Worm (Caenorhabditis elegans) whole organism, L4 larva: ENCODE measurements around the gene F58B4.3.

Source experiments
- F37D6.2 ChIP-seq: sonication (generic microtip); optimal IDR thresholded peaks from 2 replicates; lab custom pipeline; 2016; ENCODE audit warnings: mild to moderate bottlenecking, missing genetic modification characterization, missing compliant biosample characterization
- R02D3.7 ChIP-seq: fragments of 150-350 bp; sonication (generic microtip); optimal IDR thresholded peaks from 3 replicates; lab custom pipeline; 2014; ENCODE audit warnings: missing biosample characterization, missing genetic modification characterization
- T20F7.1 ChIP-seq: fragments of 200-800 bp; sonication (Bioruptor generic); optimal IDR thresholded peaks from 2 replicates; lab custom pipeline; 2018; ENCODE audit warnings: mild to moderate bottlenecking, missing genetic modification characterization, missing compliant biosample characterization
- T26A8.4 ChIP-seq: fragments of 200-800 bp; sonication (Bioruptor generic); IDR thresholded peaks from 2 replicates; pipeline ENCODE4 v1.3.6; 2022; ENCODE audit warnings: missing genetic modification characterization, missing compliant biosample characterization
- Y48G9A.11 ChIP-seq: fragments of 200-800 bp; sonication (Bioruptor generic); IDR thresholded peaks from 2 replicates; pipeline ENCODE4 v1.3.6; 2022; ENCODE audit warnings: missing genetic modification reagents, missing genetic modification characterization, missing compliant biosample characterization
- Y5F2A.4 ChIP-seq: fragments of 200-800 bp; sonication (Bioruptor generic); optimal IDR thresholded peaks from 2 replicates; lab custom pipeline; 2018; ENCODE audit warnings: mild to moderate bottlenecking, missing genetic modification characterization, missing compliant biosample characterization
- Y75B8A.6 ChIP-seq: fragments of 200-800 bp; sonication (Bioruptor generic); IDR thresholded peaks from 2 replicates; pipeline ENCODE4 v1.3.6; 2022; ENCODE audit warnings: missing genetic modification reagents, missing genetic modification characterization, missing compliant biosample characterization
- aha-1 ChIP-seq: fragments of 150-350 bp; peaks from one replicate; lab custom pipeline; 2014; ENCODE audit warnings: missing biosample characterization, missing genetic modification characterization
- arid-1 ChIP-seq: fragments of 200-800 bp; sonication (Bioruptor generic); conservative IDR thresholded peaks from 2 replicates; pipeline ENCODE4 v1.3.6; 2022; ENCODE audit warnings: missing genetic modification reagents, missing genetic modification characterization, missing compliant biosample characterization
- attf-4 ChIP-seq: sonication (generic microtip); optimal IDR thresholded peaks from 3 replicates; lab custom pipeline; 2017; ENCODE audit warnings: missing biosample characterization, missing genetic modification characterization
- ces-1 ChIP-seq: fragments of 150-350 bp; sonication (generic microtip); optimal IDR thresholded peaks from 4 replicates; lab custom pipeline; 2014; ENCODE audit warnings: missing biosample characterization, missing genetic modification reagents, missing genetic modification characterization
- cey-2 ChIP-seq: sonication (generic microtip); optimal IDR thresholded peaks from 3 replicates; lab custom pipeline; 2017; ENCODE audit warnings: missing genetic modification characterization, mild to moderate bottlenecking, missing compliant biosample characterization, antibody characterized with exemption, borderline replicate concordance; ENCODE audit not compliant: insufficient read depth
- daf-12 ChIP-seq: fragments of 150-350 bp; optimal IDR thresholded peaks from 2 replicates; lab custom pipeline; 2014; ENCODE audit warnings: missing biosample characterization, missing genetic modification reagents, missing genetic modification characterization
- daf-19 ChIP-seq: fragments of 200-800 bp; sonication (Bioruptor generic); conservative IDR thresholded peaks from 2 replicates; pipeline ENCODE4 v1.3.6; 2022; ENCODE audit warnings: missing genetic modification characterization, missing compliant biosample characterization
- daf-8 ChIP-seq: fragments of 200-800 bp; sonication (Bioruptor generic); IDR thresholded peaks from 2 replicates; pipeline ENCODE4 v1.3.6; 2022; ENCODE audit warnings: missing genetic modification characterization, missing compliant biosample characterization
- dmd-8 ChIP-seq: fragments of 200-800 bp; sonication (Bioruptor generic); IDR thresholded peaks from 2 replicates; pipeline ENCODE4 v1.3.6; 2022; ENCODE audit warnings: missing genetic modification characterization, missing compliant biosample characterization
- dve-1 ChIP-seq: sonication (generic microtip); optimal IDR thresholded peaks from 2 replicates; lab custom pipeline; 2017; ENCODE audit warnings: antibody characterized with exemption, mild to moderate bottlenecking, missing genetic modification characterization, missing compliant biosample characterization; ENCODE audit not compliant: insufficient read depth
- fkh-10 ChIP-seq: fragments of 150-350 bp; optimal IDR thresholded peaks from 2 replicates; lab custom pipeline; 2014; ENCODE audit warnings: missing biosample characterization, missing genetic modification reagents, missing genetic modification characterization
- hlh-30 ChIP-seq: sonication (generic microtip); optimal IDR thresholded peaks from 2 replicates; lab custom pipeline; 2017; ENCODE audit warnings: antibody characterized with exemption, mild to moderate bottlenecking, missing genetic modification characterization, missing compliant biosample characterization; ENCODE audit not compliant: insufficient read depth
- jun-1 ChIP-seq: fragments of 150-350 bp; optimal IDR thresholded peaks from 2 replicates; lab custom pipeline; 2014; ENCODE audit warnings: missing biosample characterization, missing genetic modification reagents, missing genetic modification characterization
- lin-13 ChIP-seq: fragments of 150-350 bp; optimal IDR thresholded peaks from 2 replicates; lab custom pipeline; 2014; ENCODE audit warnings: missing biosample characterization, missing genetic modification reagents, missing genetic modification characterization
- lin-15B ChIP-seq: fragments of 150-350 bp; sonication (generic microtip); optimal IDR thresholded peaks from 3 replicates; lab custom pipeline; 2014; ENCODE audit warnings: missing biosample characterization, missing genetic modification characterization
- lin-38 ChIP-seq: fragments of 200-800 bp; sonication (Bioruptor generic); IDR thresholded peaks from 2 replicates; pipeline ENCODE4 v1.3.6; 2022; ENCODE audit warnings: missing genetic modification reagents, missing genetic modification characterization, missing compliant biosample characterization
- lin-39 ChIP-seq: fragments of 150-350 bp; optimal IDR thresholded peaks from 2 replicates; lab custom pipeline; 2014; ENCODE audit warnings: missing biosample characterization, missing genetic modification reagents, missing genetic modification characterization
- lir-3 ChIP-seq: sonication (generic microtip); optimal IDR thresholded peaks from 2 replicates; lab custom pipeline; 2016; ENCODE audit warnings: mild to moderate bottlenecking, missing genetic modification characterization, missing compliant biosample characterization
- lsy-2 ChIP-seq, 2 experiments: fragments of 150-350 bp in 1 of 2; sonication (generic microtip) in 1 of 2; optimal IDR thresholded peaks; 2 replicates each; lab custom pipeline; 2014 to 2017; ENCODE audit warnings: missing biosample characterization in 2 of 2, missing genetic modification characterization in 2 of 2
- madf-5 ChIP-seq, 2 experiments: fragments of 200-800 bp; sonication (Bioruptor generic); IDR thresholded peaks; 2 replicates each; pipeline ENCODE4 v1.3.6; 2022; ENCODE audit warnings: missing compliant biosample characterization in 2 of 2, missing genetic modification characterization in 2 of 2
- mep-1 ChIP-seq: fragments of 150-350 bp; sonication (generic microtip); optimal IDR thresholded peaks from 3 replicates; lab custom pipeline; 2014; ENCODE audit warnings: missing biosample characterization, missing genetic modification characterization
- mes-2 ChIP-seq: sonication (generic microtip); optimal IDR thresholded peaks from 2 replicates; lab custom pipeline; 2016; ENCODE audit warnings: missing genotype, mild to moderate bottlenecking, missing genetic modification characterization, missing compliant biosample characterization; ENCODE audit not compliant: poor library complexity, severe bottlenecking
- nhr-102 ChIP-seq: sonication (generic microtip); optimal IDR thresholded peaks from 2 replicates; lab custom pipeline; 2016; ENCODE audit warnings: mild to moderate bottlenecking, missing genetic modification characterization, moderate library complexity, missing compliant biosample characterization
- nhr-11 ChIP-seq: fragments of 150-350 bp; optimal IDR thresholded peaks from 2 replicates; lab custom pipeline; 2014; ENCODE audit warnings: missing biosample characterization, missing genetic modification characterization
- nhr-28 ChIP-seq: fragments of 150-350 bp; optimal IDR thresholded peaks from 2 replicates; lab custom pipeline; 2014; ENCODE audit warnings: missing biosample characterization, missing genetic modification characterization
- nhr-48 ChIP-seq: sonication (generic microtip); optimal IDR thresholded peaks from 2 replicates; lab custom pipeline; 2016; ENCODE audit warnings: mild to moderate bottlenecking, missing genetic modification characterization, missing compliant biosample characterization
- nhr-6 ChIP-seq: fragments of 150-350 bp; optimal IDR thresholded peaks from 2 replicates; lab custom pipeline; 2014; ENCODE audit warnings: missing biosample characterization, missing genetic modification characterization
- nhr-77 ChIP-seq: fragments of 150-350 bp; optimal IDR thresholded peaks from 2 replicates; lab custom pipeline; 2014; ENCODE audit warnings: missing biosample characterization, missing genetic modification characterization
- tra-1 ChIP-seq: fragments of 200-800 bp; sonication (Bioruptor generic); IDR thresholded peaks from 2 replicates; pipeline ENCODE4 v1.3.6; 2022; ENCODE audit warnings: missing genetic modification reagents, missing genetic modification characterization, missing compliant biosample characterization
- unc-39 ChIP-seq: sonication (generic microtip); optimal IDR thresholded peaks from 2 replicates; lab custom pipeline; 2017; ENCODE audit warnings: missing biosample characterization, missing genetic modification characterization
- zfp-3 ChIP-seq: fragments of 200-800 bp; sonication (Bioruptor generic); conservative IDR thresholded peaks from 2 replicates; pipeline ENCODE4 v1.3.6; 2022; ENCODE audit warnings: missing genetic modification reagents, missing genetic modification characterization, missing compliant biosample characterization
- ztf-7 ChIP-seq: fragments of 150-350 bp; optimal IDR thresholded peaks from 2 replicates; lab custom pipeline; 2014; ENCODE audit warnings: missing biosample characterization, missing genetic modification characterization

Gene F58B4.3

ce11 chrV:10940571-10940991 lies 11.0 kb downstream of the F58B4.3 start (continued):
- no peak for TF ChIP-seq Y48G9A.11 (GFP tag; lab: Robert Waterston, UW)
- no peak for TF ChIP-seq lin-39 (tag; lab: Kevin White, UChicago)
- peak; percentile 61 for TF ChIP-seq mes-2 (tag; lab: Kevin White, UChicago)
- TF ChIP-seq nhr-77, result peak; percentile 66
- no peak for TF ChIP-seq attf-4 (tag; lab: Kevin White, UChicago)
- TF ChIP-seq lin-38 (GFP tag; lab: Robert Waterston, UW), result peak; percentile 38
- TF ChIP-seq dve-1, result peak; percentile 88
- 0 out of 2 replicates have a peak, but pooled peaks have one; percentile 23 for TF ChIP-seq daf-19 (GFP tag; lab: Robert Waterston, UW)
- peak; percentile 58 for TF ChIP-seq hlh-30 (tag; lab: Kevin White, UChicago)
- TF ChIP-seq nhr-102 (tag; lab: Kevin White, UChicago), result peak; percentile 82
- TF ChIP-seq nhr-11 (tag; lab: Kevin White, UChicago), result peak; percentile 31
- peak; percentile 95 for TF ChIP-seq nhr-28
- TF ChIP-seq ztf-7, result peak; percentile 91
- TF ChIP-seq dmd-8 (GFP tag; lab: Robert Waterston, UW), result no peak
- peak; percentile 28 for TF ChIP-seq T20F7.1 (GFP tag; lab: Kevin White, UChicago)
- TF ChIP-seq cey-2 (tag; lab: Kevin White, UChicago), result peak; percentile 51
- TF ChIP-seq mep-1 (tag; lab: Kevin White, UChicago), result peak; percentile 65
- 0 out of 2 replicates have a peak, but pooled peaks have one; percentile 10 for TF ChIP-seq arid-1 (GFP tag; lab: Robert Waterston, UW)
- peak; percentile 67 for TF ChIP-seq lin-13 (GFP tag; lab: Kevin White, UChicago)
- TF ChIP-seq tra-1 (GFP tag; lab: Robert Waterston, UW), result peak; percentile 33; the same call in 1 of the 2 replicates
- peak; percentile 8 for TF ChIP-seq nhr-6 (tag; lab: Kevin White, UChicago)
- TF ChIP-seq nhr-48 (tag; lab: Kevin White, UChicago), result peak; percentile 89
- TF ChIP-seq daf-8 (GFP tag; lab: Robert Waterston, UW), result no peak
- TF ChIP-seq aha-1 (tag; lab: Kevin White, UChicago), result peak; percentile 49
- TF ChIP-seq lir-3 (tag; lab: Kevin White, UChicago), result no peak
- TF ChIP-seq T26A8.4 (GFP tag; lab: Robert Waterston, UW), result peak; percentile 77; the same call in 1 of the 2 replicates

- TF ChIP-seq lir-3 (tag; lab: Kevin White, UChicago), result no peak
- TF ChIP-seq Y5F2A.4 (GFP tag; lab: Kevin White, UChicago), result no peak
- TF ChIP-seq zfp-3 (GFP tag; lab: Robert Waterston, UW), result no peak
- no peak for TF ChIP-seq R02D3.7 (tag; lab: Kevin White, UChicago)
- no peak for TF ChIP-seq lin-15B (tag; lab: Kevin White, UChicago)
- no peak for TF ChIP-seq nhr-77
- no peak for TF ChIP-seq F37D6.2
- TF ChIP-seq unc-39 (tag; lab: Kevin White, UChicago), result no peak
These were observed 11.5 kb downstream of the F58B4.3 start, which contains the start of gene F17C11.26 for ce11 chrV:10941150-10941549. TSS of gene F17C11.26 (plus strand) at chrV:10941450.

- no peak for TF ChIP-seq madf-5 (GFP tag; IDR thresholded peaks at IDR 0.05; lab: Robert Waterston, UW)
- 0 out of 2 replicates have a peak, but pooled peaks have one; percentile 18 for TF ChIP-seq Y75B8A.6 (GFP tag; lab: Robert Waterston, UW)
- TF ChIP-seq, all 104 proteins: peak for 1
These were observed 12.6 kb downstream of the F58B4.3 start, which contains the start of gene zip-9 for ce11 chrV:10942161-10942560. TSS of gene zip-9 (plus strand) at chrV:10942461.

- TF ChIP-seq lsy-2 (tag; optimal IDR thresholded peaks at IDR 0.05; lab: Kevin White, UChicago) (peak in 1 of 2 experiments; percentile 9), daf-12 (tag; lab: Kevin White, UChicago) (no peak), jun-1 (no peak), fkh-10 (GFP tag; lab: Kevin White, UChicago) (peak; percentile 70), ces-1 (peak; percentile 32)
These were observed 15.3 kb downstream of the F58B4.3 start for ce11 chrV:10944903-10945302.
